Worm (Caenorhabditis elegans) whole organism, early embryonic: ENCODE measurements around the gene col-17.

ENCODE experiments used
- F13C5.2 ChIP-seq: sonication (generic microtip); optimal IDR thresholded peaks from 2 replicates; lab custom pipeline; 2017; ENCODE audit warnings: mild to moderate bottlenecking, missing genetic modification characterization, inconsistent platforms, missing compliant biosample characterization
- ama-1 ChIP-seq: fragments of 150-350 bp; optimal IDR thresholded peaks from 2 replicates; lab custom pipeline; 2014
- hmg-4 ChIP-seq: fragments of 200-800 bp; sonication (Bioruptor generic); optimal IDR thresholded peaks from 2 replicates; lab custom pipeline; 2018; ENCODE audit warnings: mild to moderate bottlenecking, missing genetic modification characterization, missing compliant biosample characterization
- pes-1 ChIP-seq: fragments of 200-800 bp; sonication (Bioruptor generic); IDR thresholded peaks from 2 replicates; pipeline ENCODE4 v1.3.6; 2022; ENCODE audit warnings: missing genetic modification reagents, missing genetic modification characterization, missing compliant biosample characterization
- sea-1 ChIP-seq: fragments of 200-800 bp; sonication (Bioruptor generic); conservative IDR thresholded peaks from 2 replicates; pipeline ENCODE4 v1.3.6; 2022; ENCODE audit warnings: missing genetic modification characterization, missing compliant biosample characterization

ce11 chrII:4873029-4873428 lies 5.7 kb upstream of the col-17 start, which contains the start of gene col-73:
- TF ChIP-seq sea-1 (GFP tag; lab: Robert Waterston, UW) (no peak), ama-1 (no peak), F13C5.2 (tag; lab: Kevin White, UChicago) (no peak), hmg-4 (GFP tag; lab: Kevin White, UChicago) (no peak), pes-1 (no peak)
